Worm (Caenorhabditis elegans): ENCODE measurements around the gene F09E5.16.

DNA sequence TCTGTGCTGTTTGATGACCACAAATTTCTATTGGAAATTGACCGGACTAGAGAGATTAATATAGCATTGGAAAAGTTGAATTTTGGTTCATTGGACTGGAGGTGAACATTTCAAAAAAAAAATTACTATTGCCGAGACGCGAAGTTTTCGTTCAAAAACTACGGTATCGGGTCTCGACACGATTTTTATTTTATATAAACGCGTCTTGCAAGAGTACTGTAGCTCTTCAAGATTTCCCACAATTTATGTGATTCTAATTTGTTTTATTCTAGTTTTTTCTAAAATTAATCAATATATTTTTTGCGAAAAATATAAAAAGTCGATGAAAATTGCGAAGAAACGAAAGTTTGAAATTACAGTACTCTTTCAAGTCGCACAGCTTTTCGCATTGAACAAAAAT is 5.1 kb upstream of the F09E5.16 start, which contains the start of gene F09E5.12:
- TF ChIP-seq flt-1 (GFP tag; IDR thresholded peaks at IDR 0.05) (no peak), ztf-23 (GFP tag; IDR thresholded peaks at IDR 0.05) (no peak), ztf-29 (GFP tag; IDR thresholded peaks at IDR 0.05) (no peak), ref-1 (GFP tag; conservative IDR thresholded peaks at IDR 0.05) (no peak), med-1 (GFP tag; optimal IDR thresholded peaks at IDR 0.05; ENCODE audit: insufficient read depth) (no peak), cog-1 (tag; optimal IDR thresholded peaks at IDR 0.05) (no peak), klf-2 (GFP tag; conservative IDR thresholded peaks at IDR 0.05) (no peak)
